Worm (Caenorhabditis elegans) whole organism, young adult: ENCODE measurements around the gene C44C1.1.
A peak's percentile ranks its signal among the peaks of the same experiment; 100 is the strongest.

Source experiments
- B0261.1 ChIP-seq: sonication (generic microtip); optimal IDR thresholded peaks from 2 replicates; lab custom pipeline; 2016; ENCODE audit warnings: mild to moderate bottlenecking, missing genetic modification characterization, moderate library complexity, missing compliant biosample characterization
- C06A6.2 ChIP-seq: fragments of 200-800 bp; sonication (Bioruptor generic); conservative IDR thresholded peaks from 2 replicates; pipeline ENCODE4 v1.3.6; 2022; ENCODE audit warnings: missing genetic modification characterization, missing compliant biosample characterization
- C17E4.6 ChIP-seq: fragments of 200-800 bp; sonication (Bioruptor generic); IDR thresholded peaks from 2 replicates; pipeline ENCODE4 v1.3.6; 2022; ENCODE audit warnings: missing genetic modification reagents, missing genetic modification characterization, missing compliant biosample characterization
- D2030.7 ChIP-seq: fragments of 200-800 bp; sonication (Bioruptor generic); IDR thresholded peaks from 2 replicates; pipeline ENCODE4 v1.3.6; 2022; ENCODE audit warnings: missing genetic modification reagents, missing genetic modification characterization, missing compliant biosample characterization
- F22D6.2 ChIP-seq: sonication (generic microtip); optimal IDR thresholded peaks from 2 replicates; lab custom pipeline; 2016; ENCODE audit warnings: mild to moderate bottlenecking, missing genetic modification characterization, missing compliant biosample characterization
- F49E8.2 ChIP-seq: sonication (generic microtip); optimal IDR thresholded peaks from 3 replicates; lab custom pipeline; 2017; ENCODE audit warnings: missing genetic modification characterization, mild to moderate bottlenecking, missing compliant biosample characterization, antibody characterized with exemption, moderate library complexity; ENCODE audit not compliant: insufficient read depth
- F52B5.7 ChIP-seq: sonication (generic microtip); optimal IDR thresholded peaks from 2 replicates; lab custom pipeline; 2016; ENCODE audit warnings: mild to moderate bottlenecking, missing genetic modification characterization, missing compliant biosample characterization
- F57A8.1 ChIP-seq: fragments of 200-800 bp; sonication (Bioruptor generic); optimal IDR thresholded peaks from 2 replicates; lab custom pipeline; 2018; ENCODE audit warnings: mild to moderate bottlenecking, missing genetic modification characterization, moderate library complexity, missing compliant biosample characterization
- F57C9.4 ChIP-seq: sonication (generic microtip); optimal IDR thresholded peaks from 2 replicates; lab custom pipeline; 2017; ENCODE audit warnings: mild to moderate bottlenecking, missing genetic modification characterization, missing compliant biosample characterization
- K11D2.4 ChIP-seq: fragments of 200-800 bp; sonication (Bioruptor generic); IDR thresholded peaks from 2 replicates; pipeline ENCODE4 v1.3.6; 2022; ENCODE audit warnings: missing genetic modification reagents, missing genetic modification characterization, missing compliant biosample characterization
- T07F8.4 ChIP-seq: sonication (generic microtip); optimal IDR thresholded peaks from 2 replicates; lab custom pipeline; 2016; ENCODE audit warnings: mild to moderate bottlenecking, missing genetic modification characterization, moderate library complexity, missing compliant biosample characterization
- Y79H2A.3 ChIP-seq: fragments of 200-800 bp; sonication (Bioruptor generic); conservative IDR thresholded peaks from 2 replicates; pipeline ENCODE4 v1.3.6; 2022; ENCODE audit warnings: missing genetic modification reagents, missing genetic modification characterization, missing compliant biosample characterization
- ZK185.1 ChIP-seq: sonication (generic microtip); optimal IDR thresholded peaks from 2 replicates; lab custom pipeline; 2016; ENCODE audit warnings: mild to moderate bottlenecking, missing genetic modification characterization, missing compliant biosample characterization; ENCODE audit not compliant: poor library complexity, severe bottlenecking
- ama-1 ChIP-seq, 3 experiments: fragments of 150-350 bp in 1 of 3; sonication (generic microtip) in 2 of 3; optimal IDR thresholded peaks; 2 replicates each; lab custom pipeline; 2014 to 2018; ENCODE audit warnings: missing biosample characterization in 2 of 3, missing genetic modification characterization in 2 of 3, missing genetic modification reagents in 2 of 3
- atf-7 ChIP-seq: sonication (generic microtip); optimal IDR thresholded peaks from 2 replicates; lab custom pipeline; 2017; ENCODE audit warnings: mild to moderate bottlenecking, missing genetic modification characterization, missing compliant biosample characterization
- attf-5 ChIP-seq: fragments of 200-800 bp; sonication (Bioruptor generic); optimal IDR thresholded peaks from 2 replicates; lab custom pipeline; 2018; ENCODE audit warnings: mild to moderate bottlenecking, missing genetic modification characterization, missing compliant biosample characterization
- attf-6 ChIP-seq: fragments of 200-800 bp; sonication (Bioruptor generic); IDR thresholded peaks from 2 replicates; pipeline ENCODE4 v1.3.6; 2022; ENCODE audit warnings: missing genetic modification reagents, missing genetic modification characterization, missing compliant biosample characterization
- bed-1 ChIP-seq: fragments of 200-800 bp; sonication (Bioruptor generic); IDR thresholded peaks from 2 replicates; pipeline ENCODE4 v1.3.6; 2022; ENCODE audit warnings: missing genetic modification reagents, missing genetic modification characterization, missing compliant biosample characterization
- ceh-58 ChIP-seq: fragments of 200-800 bp; sonication (Bioruptor generic); IDR thresholded peaks from 2 replicates; pipeline ENCODE4 v1.3.6; 2022; ENCODE audit warnings: missing genetic modification characterization, missing compliant biosample characterization
- ceh-79 ChIP-seq: sonication (generic microtip); optimal IDR thresholded peaks from 2 replicates; lab custom pipeline; 2017; ENCODE audit warnings: mild to moderate bottlenecking, missing genetic modification characterization, missing compliant biosample characterization
- ceh-91 ChIP-seq: fragments of 200-800 bp; sonication (Bioruptor generic); IDR thresholded peaks from 2 replicates; pipeline ENCODE4 v1.3.6; 2022; ENCODE audit warnings: missing genetic modification reagents, missing genetic modification characterization, missing compliant biosample characterization
- dpl-1 ChIP-seq: fragments of 150-350 bp; optimal IDR thresholded peaks from 2 replicates; lab custom pipeline; 2014; ENCODE audit warnings: missing biosample characterization, missing genetic modification reagents, missing genetic modification characterization
- efl-1 ChIP-seq: fragments of 150-350 bp; optimal IDR thresholded peaks from 2 replicates; lab custom pipeline; 2014; ENCODE audit warnings: missing biosample characterization, missing genetic modification reagents, missing genetic modification characterization
- ekl-4 ChIP-seq: fragments of 200-800 bp; sonication (Bioruptor generic); IDR thresholded peaks from 2 replicates; pipeline ENCODE4 v1.3.6; 2022; ENCODE audit warnings: missing genetic modification reagents, missing genetic modification characterization, missing compliant biosample characterization
- ets-4 ChIP-seq: fragments of 200-800 bp; sonication (Bioruptor generic); optimal IDR thresholded peaks from 2 replicates; lab custom pipeline; 2018; ENCODE audit warnings: mild to moderate bottlenecking, missing genetic modification characterization, missing compliant biosample characterization
- gei-17 ChIP-seq: fragments of 200-800 bp; sonication (Bioruptor generic); optimal IDR thresholded peaks from 2 replicates; lab custom pipeline; 2018; ENCODE audit warnings: mild to moderate bottlenecking, missing genetic modification characterization, missing compliant biosample characterization
- him-1 ChIP-seq: sonication (generic microtip); optimal IDR thresholded peaks from 2 replicates; lab custom pipeline; 2016; ENCODE audit warnings: missing genotype, missing genetic modification reagents, missing genetic modification characterization, missing compliant biosample characterization
- hlh-12 ChIP-seq: sonication (generic microtip); optimal IDR thresholded peaks from 2 replicates; lab custom pipeline; 2016; ENCODE audit warnings: missing genetic modification characterization, missing compliant biosample characterization
- hlh-26 ChIP-seq: fragments of 200-800 bp; sonication (Bioruptor generic); conservative IDR thresholded peaks from 2 replicates; pipeline ENCODE4 v1.3.6; 2022; ENCODE audit warnings: missing genetic modification reagents, missing genetic modification characterization, missing compliant biosample characterization
- lin-26 ChIP-seq: fragments of 200-800 bp; sonication (Bioruptor generic); IDR thresholded peaks from 2 replicates; pipeline ENCODE4 v1.3.6; 2022; ENCODE audit warnings: missing genetic modification reagents, missing genetic modification characterization, missing compliant biosample characterization
- lir-1 ChIP-seq: fragments of 200-800 bp; sonication (Bioruptor generic); conservative IDR thresholded peaks from 2 replicates; pipeline ENCODE4 v1.3.6; 2022; ENCODE audit warnings: missing genetic modification reagents, missing genetic modification characterization, missing compliant biosample characterization
- madf-10 ChIP-seq: sonication (generic microtip); optimal IDR thresholded peaks from 2 replicates; lab custom pipeline; 2016; ENCODE audit warnings: mild to moderate bottlenecking, missing genetic modification characterization, missing compliant biosample characterization
- mcd-1 ChIP-seq: fragments of 200-800 bp; sonication (Bioruptor generic); IDR thresholded peaks from 2 replicates; pipeline ENCODE4 v1.3.6; 2022; ENCODE audit warnings: missing genetic modification reagents, missing genetic modification characterization, missing compliant biosample characterization
- mxl-1 ChIP-seq: sonication (generic microtip); optimal IDR thresholded peaks from 2 replicates; lab custom pipeline; 2016; ENCODE audit warnings: missing genetic modification characterization, missing compliant biosample characterization
- nhr-179 ChIP-seq: sonication (generic microtip); optimal IDR thresholded peaks from 2 replicates; lab custom pipeline; 2016; ENCODE audit warnings: mild to moderate bottlenecking, missing genetic modification characterization, missing compliant biosample characterization
- nhr-27 ChIP-seq: fragments of 200-800 bp; sonication (Bioruptor generic); optimal IDR thresholded peaks from 2 replicates; lab custom pipeline; 2018; ENCODE audit warnings: mild to moderate bottlenecking, missing genetic modification characterization, moderate library complexity, missing compliant biosample characterization
- nhr-90 ChIP-seq: sonication (generic microtip); optimal IDR thresholded peaks from 2 replicates; lab custom pipeline; 2016; ENCODE audit warnings: missing genotype, mild to moderate bottlenecking, missing genetic modification characterization, missing compliant biosample characterization
- pbrm-1 ChIP-seq: fragments of 200-800 bp; sonication (Bioruptor generic); IDR thresholded peaks from 2 replicates; pipeline ENCODE4 v1.3.6; 2022; ENCODE audit warnings: missing genetic modification reagents, missing genetic modification characterization, missing compliant biosample characterization
- rec-8 ChIP-seq, 2 experiments: sonication (generic microtip); optimal IDR thresholded peaks; 2 replicates each; lab custom pipeline; 2016; ENCODE audit warnings: mild to moderate bottlenecking in 2 of 2, missing genetic modification characterization in 2 of 2, missing genetic modification reagents in 2 of 2, missing genotype in 2 of 2, missing biosample characterization in 1 of 2, missing compliant biosample characterization in 1 of 2, moderate library complexity in 1 of 2
- repo-1 ChIP-seq: sonication (generic microtip); optimal IDR thresholded peaks from 2 replicates; lab custom pipeline; 2017; ENCODE audit warnings: mild to moderate bottlenecking, missing genetic modification characterization, missing compliant biosample characterization
- sea-2 ChIP-seq: fragments of 200-800 bp; sonication (Bioruptor generic); IDR thresholded peaks from 2 replicates; pipeline ENCODE4 v1.3.6; 2022; ENCODE audit warnings: missing genetic modification characterization, missing compliant biosample characterization
- snpc-1.3 ChIP-seq: sonication (generic microtip); optimal IDR thresholded peaks from 2 replicates; lab custom pipeline; 2017; ENCODE audit warnings: missing genetic modification characterization, mild to moderate bottlenecking, missing compliant biosample characterization, antibody characterized with exemption, moderate library complexity, missing genotype, missing genetic modification reagents; ENCODE audit not compliant: insufficient read depth
- snpc-3.4 ChIP-seq: sonication (generic microtip); optimal IDR thresholded peaks from 2 replicates; lab custom pipeline; 2017; ENCODE audit warnings: missing genetic modification characterization, mild to moderate bottlenecking, missing compliant biosample characterization, antibody characterized with exemption, moderate library complexity, missing genotype, missing genetic modification reagents
- unc-62 ChIP-seq: fragments of 150-350 bp; optimal IDR thresholded peaks from 2 replicates; lab custom pipeline; 2014; ENCODE audit warnings: missing biosample characterization, missing genetic modification reagents, missing genetic modification characterization
- ztf-18 ChIP-seq: sonication (generic microtip); optimal IDR thresholded peaks from 2 replicates; lab custom pipeline; 2016; ENCODE audit warnings: missing genotype, mild to moderate bottlenecking, missing genetic modification characterization, missing compliant biosample characterization
- ztf-25 ChIP-seq: fragments of 200-800 bp; sonication (Bioruptor generic); IDR thresholded peaks from 2 replicates; pipeline ENCODE4 v1.3.6; 2022; ENCODE audit warnings: missing genetic modification reagents, missing genetic modification characterization, missing compliant biosample characterization
- ztf-26 ChIP-seq: sonication (generic microtip); optimal IDR thresholded peaks from 2 replicates; lab custom pipeline; 2017; ENCODE audit warnings: missing genetic modification characterization, missing compliant biosample characterization
- ztf-28 ChIP-seq: fragments of 200-800 bp; sonication (Bioruptor generic); IDR thresholded peaks from 2 replicates; pipeline ENCODE4 v1.3.6; 2022; ENCODE audit warnings: missing genetic modification reagents, missing genetic modification characterization, missing compliant biosample characterization

The C44C1.1 gene

DNA sequence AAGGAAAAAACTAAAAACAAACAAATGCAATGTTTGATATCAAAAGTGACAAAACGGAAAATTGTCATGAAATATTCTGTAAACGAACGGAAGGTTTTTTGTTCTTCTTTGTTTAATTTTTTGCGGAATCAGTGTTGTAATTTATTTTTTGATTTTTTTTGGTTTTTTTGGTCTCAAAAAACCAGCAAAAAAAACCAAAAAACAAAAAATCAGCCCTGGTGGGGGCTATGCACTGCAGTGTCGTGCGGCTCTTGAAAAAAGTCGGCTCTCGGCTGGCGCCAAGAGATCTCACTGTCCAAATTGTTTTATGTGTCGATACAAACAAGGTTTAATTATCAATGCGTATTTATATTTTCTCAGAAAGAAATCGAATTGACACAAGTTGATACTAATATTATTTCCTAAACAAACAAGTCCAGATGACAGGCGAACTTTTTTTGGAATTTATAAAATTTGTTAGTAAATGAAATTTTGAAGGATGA lies 31.9 kb downstream of the C44C1.1 start (continued):
- no peak for TF ChIP-seq snpc-3.4 (tag; lab: Kevin White, UChicago)
- no peak for TF ChIP-seq attf-5
- TF ChIP-seq F57C9.4 (tag; lab: Kevin White, UChicago) = no peak
- no peak for TF ChIP-seq attf-6 (GFP tag; lab: Robert Waterston, UW)
- no peak for TF ChIP-seq ztf-18 (tag; lab: Kevin White, UChicago)
- TF ChIP-seq T07F8.4 = no peak
- no peak for TF ChIP-seq madf-10 (tag; lab: Kevin White, UChicago)
- TF ChIP-seq lir-1 (GFP tag; lab: Robert Waterston, UW) = no peak
- TF ChIP-seq F52B5.7 (tag; lab: Kevin White, UChicago) = no peak
- 0 out of 2 replicates have a peak, but pooled peaks have one; percentile 15 for TF ChIP-seq mcd-1 (GFP tag; lab: Robert Waterston, UW)
- TF ChIP-seq mxl-1 (tag; lab: Kevin White, UChicago) = no peak
- no peak for TF ChIP-seq F57A8.1 (GFP tag; lab: Kevin White, UChicago)
- no peak for TF ChIP-seq hlh-26 (GFP tag; lab: Robert Waterston, UW)
- TF ChIP-seq C17E4.6 (GFP tag; lab: Robert Waterston, UW) = no peak
- TF ChIP-seq D2030.7 (GFP tag; lab: Robert Waterston, UW) = no peak
- TF ChIP-seq ceh-79 (tag; lab: Kevin White, UChicago) = no peak
- TF ChIP-seq bed-1 (GFP tag; lab: Robert Waterston, UW) = 0 out of 2 replicates have a peak, but pooled peaks have one; percentile 13
- TF ChIP-seq ceh-58 (GFP tag; lab: Robert Waterston, UW) = 0 out of 2 replicates have a peak, but pooled peaks have one; percentile 3
- no peak for TF ChIP-seq nhr-27 (tag; lab: Kevin White, UChicago)
- TF ChIP-seq ztf-26 (tag; lab: Kevin White, UChicago) = peak; percentile 36
- peak; percentile 45 for TF ChIP-seq repo-1 (tag; lab: Kevin White, UChicago)
- no peak for TF ChIP-seq him-1 (tag; lab: Kevin White, UChicago)
- TF ChIP-seq efl-1 (GFP tag; lab: Kevin White, UChicago) = no peak
- TF ChIP-seq unc-62 = no peak
- TF ChIP-seq Y79H2A.3 (GFP tag; lab: Robert Waterston, UW) = no peak
- peak; percentile 7 for TF ChIP-seq ZK185.1 (tag; lab: Kevin White, UChicago)
- TF ChIP-seq ztf-28 (GFP tag; lab: Robert Waterston, UW) = no peak
- 0 out of 2 replicates have a peak, but pooled peaks have one; percentile 51 for TF ChIP-seq ekl-4 (GFP tag; lab: Robert Waterston, UW)
- no peak for TF ChIP-seq gei-17
- TF ChIP-seq hlh-12 (tag; lab: Kevin White, UChicago) = no peak
- no peak for TF ChIP-seq rec-8 (tag; optimal IDR thresholded peaks at IDR 0.05; lab: Kevin White, UChicago)
- TF ChIP-seq dpl-1 (GFP tag; lab: Kevin White, UChicago) = no peak
- 0 out of 2 replicates have a peak, but pooled peaks have one; percentile 34 for TF ChIP-seq pbrm-1 (GFP tag; lab: Robert Waterston, UW)
- no peak for TF ChIP-seq nhr-179 (tag; lab: Kevin White, UChicago)
- no peak for TF ChIP-seq F49E8.2 (tag; lab: Kevin White, UChicago)
- no peak for TF ChIP-seq ets-4 (GFP tag; lab: Kevin White, UChicago)
- TF ChIP-seq atf-7 = peak; percentile 26
- no peak for TF ChIP-seq B0261.1 (tag; lab: Kevin White, UChicago)
- no peak for TF ChIP-seq ztf-25 (GFP tag; lab: Robert Waterston, UW)
- no peak for TF ChIP-seq ceh-91 (GFP tag; lab: Robert Waterston, UW)
- TF ChIP-seq K11D2.4 = peak; percentile 70
- no peak for TF ChIP-seq snpc-1.3 (tag; lab: Kevin White, UChicago)
- TF ChIP-seq F22D6.2 (tag; lab: Kevin White, UChicago) = no peak
- no peak for TF ChIP-seq C06A6.2 (GFP tag; lab: Robert Waterston, UW)
- TF ChIP-seq ama-1 (optimal IDR thresholded peaks at IDR 0.05; lab: Kevin White, UChicago) = no peak
- TF ChIP-seq ama-1 (GFP tag; optimal IDR thresholded peaks at IDR 0.05; lab: Kevin White, UChicago) = no peak
- TF ChIP-seq lin-26 (GFP tag; lab: Robert Waterston, UW) = 0 out of 2 replicates have a peak, but pooled peaks have one; percentile 31
- no peak for TF ChIP-seq sea-2
- TF ChIP-seq nhr-90 (tag; lab: Kevin White, UChicago) = no peak
